In genomic region chrX:3469332-3469731, ce11 we compare ENCODE assay signal across 7 worm cellular contexts.
A peak's percentile ranks its signal among the peaks of the same experiment; 100 is the strongest.
TF ChIP-seq lines count a peak whose summit lies in the region.

No protein-coding gene starts in this region.

TF ChIP-seq in whole organism, L1 larva, 84 proteins besides CTCF, POLR2A, EP300 and RAD21:
- TF ChIP-seq ztf-4 (tag; optimal IDR thresholded peaks at IDR 0.05; lab: Kevin White, UChicago) (no peak), fos-1 (tag; optimal IDR thresholded peaks at IDR 0.05; lab: Kevin White, UChicago) (no peak), fkh-10 (GFP tag; optimal IDR thresholded peaks at IDR 0.05; lab: Kevin White, UChicago) (peak; percentile 68), hlh-4 (tag; optimal IDR thresholded peaks at IDR 0.05; lab: Kevin White, UChicago) (no peak), lin-14 (GFP tag; optimal IDR thresholded peaks at IDR 0.05; lab: Kevin White, UChicago) (peak; percentile 65)

TF ChIP-seq in whole organism, L3 larva, 47 proteins besides CTCF, POLR2A, EP300 and RAD21:
- no peak for TF ChIP-seq hmg-11 (tag; optimal IDR thresholded peaks at IDR 0.05; lab: Kevin White, UChicago)
- peak; percentile 75 for TF ChIP-seq fkh-10 (GFP tag; optimal IDR thresholded peaks at IDR 0.05; lab: Kevin White, UChicago)

TF ChIP-seq in whole organism, L4 larva, 104 proteins besides CTCF, POLR2A, EP300 and RAD21:
- TF ChIP-seq ces-1 (GFP tag; optimal IDR thresholded peaks at IDR 0.05; lab: Kevin White, UChicago) (peak; percentile 78), T26A8.4 (GFP tag; IDR thresholded peaks at IDR 0.05; lab: Robert Waterston, UW) (no peak), Y48G9A.11 (GFP tag; IDR thresholded peaks at IDR 0.05; lab: Robert Waterston, UW) (no peak), mxl-2 (GFP tag; conservative IDR thresholded peaks at IDR 0.05; lab: Robert Waterston, UW) (no peak), ceh-32 (tag; optimal IDR thresholded peaks at IDR 0.05; lab: Kevin White, UChicago; ENCODE audit: poor library complexity) (no peak), unc-130 (GFP tag; optimal IDR thresholded peaks at IDR 0.05; lab: Kevin White, UChicago) (no peak), duxl-1 (tag; optimal IDR thresholded peaks at IDR 0.05; lab: Kevin White, UChicago; ENCODE audit: poor library complexity) (no peak), ctbp-1 (GFP tag; IDR thresholded peaks at IDR 0.05; lab: Robert Waterston, UW) (peak; percentile 69; the same call in 1 of the 2 replicates), set-16 (GFP tag; IDR thresholded peaks at IDR 0.05; lab: Robert Waterston, UW) (peak; percentile 29; the same call in 1 of the 2 replicates)

TF ChIP-seq in whole organism, late embryonic, 69 proteins besides CTCF, POLR2A, EP300 and RAD21:
- TF ChIP-seq odd-2 (tag; optimal IDR thresholded peaks at IDR 0.05; lab: Kevin White, UChicago) (no peak), ceh-24 (tag; optimal IDR thresholded peaks at IDR 0.05; lab: Kevin White, UChicago) (no peak), ceh-19 (GFP tag; optimal IDR thresholded peaks at IDR 0.05; lab: Kevin White, UChicago) (peak; percentile 47), unc-42 (tag; optimal IDR thresholded peaks at IDR 0.05; lab: Kevin White, UChicago) (peak; percentile 92), mec-3 (tag; optimal IDR thresholded peaks at IDR 0.05; lab: Kevin White, UChicago; ENCODE audit: borderline replicate concordance) (no peak), ceh-6 (GFP tag; optimal IDR thresholded peaks at IDR 0.05; lab: Kevin White, UChicago) (no peak), rnt-1 (tag; optimal IDR thresholded peaks at IDR 0.05; lab: Kevin White, UChicago) (no peak)
TF ChIP-seq in whole organism, late embryonic: peak in this region for 2.

TF ChIP-seq in whole organism, midembryonic, 9 proteins besides CTCF, POLR2A, EP300 and RAD21:
- TF ChIP-seq ztf-29 (GFP tag; IDR thresholded peaks at IDR 0.05; lab: Robert Waterston, UW): no peak
- 0 out of 2 replicates have a peak, but pooled peaks have one; percentile 38 for TF ChIP-seq flt-1 (GFP tag; IDR thresholded peaks at IDR 0.05; lab: Robert Waterston, UW)
- TF ChIP-seq tab-1 (GFP tag; IDR thresholded peaks at IDR 0.05; lab: Robert Waterston, UW): 0 out of 2 replicates have a peak, but pooled peaks have one; percentile 44

TF ChIP-seq in whole organism, mixed stage, embryonic, 35 proteins besides CTCF, POLR2A, EP300 and RAD21:
- TF ChIP-seq mls-2 (tag; optimal IDR thresholded peaks at IDR 0.05; lab: Kevin White, UChicago) (peak; percentile 65), nhr-2 (tag; optimal IDR thresholded peaks at IDR 0.05; lab: Kevin White, UChicago) (no peak), ces-1 (GFP tag; optimal IDR thresholded peaks at IDR 0.05; lab: Kevin White, UChicago) (peak; percentile 95), sem-2 (GFP tag; optimal IDR thresholded peaks at IDR 0.05; lab: Kevin White, UChicago) (no peak), hlh-1 (tag; optimal IDR thresholded peaks at IDR 0.05; lab: Kevin White, UChicago) (no peak), M03D4.4 (tag; optimal IDR thresholded peaks at IDR 0.05; lab: Kevin White, UChicago) (peak; percentile 14), nhr-237 (tag; optimal IDR thresholded peaks at IDR 0.05; lab: Kevin White, UChicago) (no peak), cnd-1 (tag; optimal IDR thresholded peaks at IDR 0.05; lab: Kevin White, UChicago) (no peak), elt-1 (tag; optimal IDR thresholded peaks at IDR 0.05; lab: Kevin White, UChicago; ENCODE audit: borderline replicate concordance, insufficient read depth) (no peak), unc-62 (GFP tag; optimal IDR thresholded peaks at IDR 0.05; lab: Kevin White, UChicago) (no peak), pha-4 (tag; optimal IDR thresholded peaks at IDR 0.05; lab: Kevin White, UChicago) (no peak), mab-5 (tag; optimal IDR thresholded peaks at IDR 0.05; lab: Kevin White, UChicago) (no peak), sptf-1 (tag; optimal IDR thresholded peaks at IDR 0.05; lab: Kevin White, UChicago) (peak; percentile 56)

TF ChIP-seq in whole organism, young adult, 124 proteins besides CTCF, POLR2A, EP300 and RAD21:
- TF ChIP-seq madf-8 (GFP tag; conservative IDR thresholded peaks at IDR 0.05; lab: Robert Waterston, UW) (no peak), ceh-79 (tag; optimal IDR thresholded peaks at IDR 0.05; lab: Kevin White, UChicago) (no peak), fkh-3 (tag; optimal IDR thresholded peaks at IDR 0.05; lab: Kevin White, UChicago) (no peak), lin-54 (GFP tag; optimal IDR thresholded peaks at IDR 0.05; lab: Kevin White, UChicago) (no peak), hlh-26 (GFP tag; conservative IDR thresholded peaks at IDR 0.05; lab: Robert Waterston, UW) (no peak), hmg-1.2 (GFP tag; IDR thresholded peaks at IDR 0.05; lab: Robert Waterston, UW) (no peak), lsl-1 (GFP tag; optimal IDR thresholded peaks at IDR 0.05; lab: Kevin White, UChicago) (no peak), zfh-2 (GFP tag; conservative IDR thresholded peaks at IDR 0.05; lab: Robert Waterston, UW) (peak; percentile 77), madf-10 (tag; optimal IDR thresholded peaks at IDR 0.05; lab: Kevin White, UChicago) (no peak), somi-1 (GFP tag; optimal IDR thresholded peaks at IDR 0.05; lab: Kevin White, UChicago) (peak; percentile 8), cebp-1 (GFP tag; IDR thresholded peaks at IDR 0.05; lab: Robert Waterston, UW) (no peak), cebp-1 (tag; optimal IDR thresholded peaks at IDR 0.05; lab: Kevin White, UChicago) (no peak), F33H1.4 (GFP tag; IDR thresholded peaks at IDR 0.05; lab: Robert Waterston, UW) (no peak), Y56A3A.18 (GFP tag; IDR thresholded peaks at IDR 0.05; lab: Robert Waterston, UW) (no peak)
